Worm (Caenorhabditis elegans) whole organism, young adult: ENCODE results near the gene twk-26.

ENCODE experiments used
- F23B12.7 ChIP-seq: sonication (generic microtip); optimal IDR thresholded peaks from 2 replicates; lab custom pipeline; 2017; ENCODE audit warnings: missing genetic modification characterization, mild to moderate bottlenecking, missing compliant biosample characterization, antibody characterized with exemption, moderate library complexity; ENCODE audit not compliant: insufficient read depth
- ccch-3 ChIP-seq: fragments of 200-800 bp; sonication (Bioruptor generic); optimal IDR thresholded peaks from 2 replicates; lab custom pipeline; 2018; ENCODE audit warnings: mild to moderate bottlenecking, missing genetic modification characterization, missing compliant biosample characterization
- ceh-40 ChIP-seq: fragments of 200-800 bp; sonication (Bioruptor generic); IDR thresholded peaks from 2 replicates; pipeline ENCODE4 v1.3.6; 2022; ENCODE audit warnings: missing genetic modification characterization, missing compliant biosample characterization
- dpl-1 ChIP-seq: fragments of 150-350 bp; optimal IDR thresholded peaks from 2 replicates; lab custom pipeline; 2014; ENCODE audit warnings: missing biosample characterization, missing genetic modification reagents, missing genetic modification characterization
- egrh-3 ChIP-seq: fragments of 200-800 bp; sonication (Bioruptor generic); IDR thresholded peaks from 2 replicates; pipeline ENCODE4 v1.3.6; 2022; ENCODE audit warnings: missing genetic modification reagents, missing genetic modification characterization, missing compliant biosample characterization
- hlh-12 ChIP-seq: sonication (generic microtip); optimal IDR thresholded peaks from 2 replicates; lab custom pipeline; 2016; ENCODE audit warnings: missing genetic modification characterization, missing compliant biosample characterization
- lin-26 ChIP-seq: fragments of 200-800 bp; sonication (Bioruptor generic); IDR thresholded peaks from 2 replicates; pipeline ENCODE4 v1.3.6; 2022; ENCODE audit warnings: missing genetic modification reagents, missing genetic modification characterization, missing compliant biosample characterization
- lin-54 ChIP-seq: fragments of 200-800 bp; sonication (Bioruptor generic); optimal IDR thresholded peaks from 2 replicates; lab custom pipeline; 2018; ENCODE audit warnings: mild to moderate bottlenecking, missing genetic modification characterization, missing compliant biosample characterization
- nhr-179 ChIP-seq: sonication (generic microtip); optimal IDR thresholded peaks from 2 replicates; lab custom pipeline; 2016; ENCODE audit warnings: mild to moderate bottlenecking, missing genetic modification characterization, missing compliant biosample characterization
- sptf-2 ChIP-seq: fragments of 200-800 bp; sonication (Bioruptor generic); optimal IDR thresholded peaks from 2 replicates; lab custom pipeline; 2018; ENCODE audit warnings: mild to moderate bottlenecking, missing genetic modification characterization, missing compliant biosample characterization

DNA sequence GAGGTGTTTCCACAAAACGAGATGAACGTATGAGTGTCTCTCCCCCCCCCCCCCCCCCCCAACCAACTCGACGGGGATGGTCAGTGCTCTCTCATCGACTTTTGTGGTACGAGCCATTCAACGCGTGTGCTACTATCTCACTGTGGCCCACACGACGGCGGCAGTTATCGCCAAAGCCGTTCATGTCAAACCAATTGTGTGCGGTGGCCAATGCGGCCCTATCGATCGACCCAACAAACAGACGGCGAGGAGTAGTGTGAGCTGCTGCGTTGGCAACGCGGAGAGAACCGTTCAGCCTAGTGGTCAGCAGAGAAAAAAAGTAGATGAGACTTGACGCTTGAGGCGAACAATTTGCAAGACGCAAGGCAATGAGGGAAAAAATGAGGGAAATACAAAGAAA is 48.2 kb upstream of the twk-26 start:
- TF ChIP-seq sptf-2 (GFP tag; lab: Kevin White, UChicago) (no peak), nhr-179 (no peak), egrh-3 (no peak; the same call in 1 of the 2 replicates), lin-26 (GFP tag; lab: Robert Waterston, UW) (no peak), F23B12.7 (tag; lab: Kevin White, UChicago) (no peak), hlh-12 (tag; lab: Kevin White, UChicago) (no peak), ccch-3 (GFP tag; lab: Kevin White, UChicago) (no peak), lin-54 (GFP tag; lab: Kevin White, UChicago) (no peak), ceh-40 (GFP tag; lab: Robert Waterston, UW) (no peak), dpl-1 (GFP tag; lab: Kevin White, UChicago) (no peak)
